Fruit fly (Drosophila melanogaster) whole organism, embryonic: Measurements from ENCODE around the gene Cyp6d4.

Experiments used
- Atf6 ChIP-seq: fragments of 200-800 bp; sonication (Bioruptor generic); IDR thresholded peaks from 2 replicates; pipeline ENCODE4 v1.3.6; 2022; ENCODE audit warnings: missing biosample characterization, missing genetic modification characterization
- B-H2 ChIP-seq: fragments of 200-800 bp; sonication (Bioruptor generic); optimal IDR thresholded peaks from 2 replicates; lab custom pipeline; 2018; ENCODE audit warnings: missing biosample characterization, mild to moderate bottlenecking, missing genetic modification characterization
- C15 ChIP-seq: fragments of 200-800 bp; sonication (Bioruptor generic); IDR thresholded peaks from 3 replicates; pipeline ENCODE4 v1.3.6; 2022; ENCODE audit warnings: missing biosample characterization, missing genetic modification characterization
- CG1024 ChIP-seq: fragments of 200-800 bp; sonication (Bioruptor generic); IDR thresholded peaks from 2 replicates; pipeline ENCODE4 v1.3.6; 2022; ENCODE audit warnings: missing biosample characterization, missing genetic modification characterization
- CG11560 ChIP-seq: fragments of 200-800 bp; sonication (Bioruptor generic); IDR thresholded peaks from 3 replicates; pipeline ENCODE4 v1.3.6; 2022; ENCODE audit warnings: missing biosample characterization, missing genetic modification characterization
- CG12659 ChIP-seq: fragments of 200-800 bp; sonication (Bioruptor generic); optimal IDR thresholded peaks from 3 replicates; lab custom pipeline; 2017; ENCODE audit warnings: mild to moderate bottlenecking, missing biosample characterization, missing genetic modification reagents, missing genetic modification characterization
- CG13296 ChIP-seq: fragments of 200-800 bp; sonication (Bioruptor generic); optimal IDR thresholded peaks from 3 replicates; lab custom pipeline; 2018; ENCODE audit warnings: missing biosample characterization, mild to moderate bottlenecking, missing genetic modification characterization
- CG16815 ChIP-seq: fragments of 200-800 bp; sonication (Bioruptor generic); optimal IDR thresholded peaks from 3 replicates; lab custom pipeline; 2017; ENCODE audit warnings: missing biosample characterization, mild to moderate bottlenecking, missing genetic modification characterization
- CG17612 ChIP-seq: fragments of 200-800 bp; sonication (Bioruptor generic); IDR thresholded peaks from 2 replicates; pipeline ENCODE4 v1.3.6; 2022; ENCODE audit warnings: missing biosample characterization, missing genetic modification characterization
- CG18619 ChIP-seq: fragments of 200-800 bp; sonication (Bioruptor generic); optimal IDR thresholded peaks from 3 replicates; lab custom pipeline; 2017; ENCODE audit warnings: missing biosample characterization, mild to moderate bottlenecking, missing genetic modification characterization
- CG18764 ChIP-seq: fragments of 200-800 bp; sonication (Bioruptor generic); optimal IDR thresholded peaks from 3 replicates; lab custom pipeline; 2016; ENCODE audit warnings: missing biosample characterization, missing genetic modification characterization
- CG31388 ChIP-seq: fragments of 200-800 bp; sonication (Bioruptor generic); optimal IDR thresholded peaks from 2 replicates; lab custom pipeline; 2016; ENCODE audit warnings: missing biosample characterization, missing genetic modification characterization
- CG3163 ChIP-seq: fragments of 200-800 bp; sonication (Bioruptor generic); optimal IDR thresholded peaks from 3 replicates; lab custom pipeline; 2016; ENCODE audit warnings: missing biosample characterization, missing genetic modification characterization
- CG34422 ChIP-seq: fragments of 200-800 bp; sonication (Bioruptor generic); IDR thresholded peaks from 3 replicates; pipeline ENCODE4 v1.3.6; 2022; ENCODE audit warnings: missing biosample characterization, missing genetic modification characterization
- CG3995 ChIP-seq: fragments of 200-800 bp; sonication (Bioruptor generic); optimal IDR thresholded peaks from 3 replicates; lab custom pipeline; 2016; ENCODE audit warnings: missing biosample characterization, missing genetic modification characterization
- CG6254 ChIP-seq: fragments of 200-800 bp; sonication (Bioruptor generic); optimal IDR thresholded peaks from 3 replicates; lab custom pipeline; 2017; ENCODE audit warnings: mild to moderate bottlenecking, missing biosample characterization, missing genetic modification reagents, missing genetic modification characterization
- CG6272 ChIP-seq: fragments of 200-800 bp; sonication (Bioruptor generic); IDR thresholded peaks from 2 replicates; pipeline ENCODE4 v1.3.6; 2022; ENCODE audit warnings: missing biosample characterization, missing genetic modification characterization
- CG7786 ChIP-seq: fragments of 200-800 bp; sonication (Bioruptor generic); optimal IDR thresholded peaks from 2 replicates; lab custom pipeline; 2016; ENCODE audit warnings: missing biosample characterization, missing genetic modification characterization
- CG8290 ChIP-seq, 3 experiments: fragments of 200-800 bp; sonication (Bioruptor generic); optimal IDR thresholded peaks; 2 replicates each; lab custom pipeline; 2016 to 2019; ENCODE audit warnings: missing biosample characterization in 3 of 3, missing genetic modification characterization in 3 of 3, mild to moderate bottlenecking in 2 of 3, moderate library complexity in 1 of 3
- CG8765 ChIP-seq: fragments of 200-800 bp; sonication (Bioruptor generic); IDR thresholded peaks from 2 replicates; pipeline ENCODE4 v1.3.6; 2022; ENCODE audit warnings: missing biosample characterization, missing genetic modification characterization
- CG8924 ChIP-seq: fragments of 200-800 bp; optimal IDR thresholded peaks from 3 replicates; lab custom pipeline; 2019; ENCODE audit warnings: missing biosample characterization, mild to moderate bottlenecking, missing genetic modification characterization, moderate library complexity
- CG9215 ChIP-seq: fragments of 200-800 bp; sonication (Bioruptor generic); IDR thresholded peaks from 2 replicates; pipeline ENCODE4 v1.3.6; 2022; ENCODE audit warnings: missing biosample characterization, missing genetic modification characterization
- CG9876 ChIP-seq: fragments of 200-800 bp; sonication (Bioruptor generic); optimal IDR thresholded peaks from 2 replicates; lab custom pipeline; 2016; ENCODE audit warnings: missing biosample characterization, missing genetic modification characterization
- ERR ChIP-seq: fragments of 200-800 bp; sonication (Bioruptor generic); optimal IDR thresholded peaks from 2 replicates; lab custom pipeline; 2016; ENCODE audit warnings: missing biosample characterization, missing genetic modification characterization
- H15 ChIP-seq: fragments of 200-800 bp; sonication (Bioruptor generic); IDR thresholded peaks from 3 replicates; pipeline ENCODE4 v1.3.6; 2022; ENCODE audit warnings: missing biosample characterization, missing genetic modification characterization
- HmgD ChIP-seq: fragments of 200-800 bp; sonication (Bioruptor generic); optimal IDR thresholded peaks from 3 replicates; lab custom pipeline; 2016; ENCODE audit warnings: missing biosample characterization, missing genetic modification characterization
- Hmx ChIP-seq: fragments of 200-800 bp; sonication (Bioruptor generic); optimal IDR thresholded peaks from 2 replicates; lab custom pipeline; 2016; ENCODE audit warnings: missing biosample characterization, missing genetic modification characterization
- Hsf ChIP-seq: fragments of 200-800 bp; sonication (Bioruptor generic); optimal IDR thresholded peaks from 3 replicates; lab custom pipeline; 2016; ENCODE audit warnings: missing biosample characterization, missing genetic modification characterization
- MESR4 ChIP-seq: fragments of 200-800 bp; sonication (Bioruptor generic); optimal IDR thresholded peaks from 2 replicates; lab custom pipeline; 2018; ENCODE audit warnings: missing biosample characterization, mild to moderate bottlenecking, missing genetic modification characterization, moderate library complexity
- Nf-YA ChIP-seq: fragments of 200-800 bp; sonication (Bioruptor generic); IDR thresholded peaks from 2 replicates; pipeline ENCODE4 v1.3.6; 2022; ENCODE audit warnings: missing biosample characterization, missing genetic modification characterization
- al ChIP-seq: fragments of 200-800 bp; sonication (Bioruptor generic); IDR thresholded peaks from 2 replicates; pipeline ENCODE4 v1.3.6; 2022; ENCODE audit warnings: missing biosample characterization, missing genetic modification characterization
- ap ChIP-seq: fragments of 200-800 bp; sonication (Bioruptor generic); IDR thresholded peaks from 2 replicates; pipeline ENCODE4 v1.3.6; 2022; ENCODE audit warnings: missing biosample characterization, missing genetic modification characterization
- ase ChIP-seq: fragments of 200-800 bp; sonication (Bioruptor generic); IDR thresholded peaks from 3 replicates; pipeline ENCODE4 v1.3.6; 2022; ENCODE audit warnings: missing biosample characterization, missing genetic modification characterization
- ash1 ChIP-seq: fragments of 200-800 bp; sonication (Bioruptor generic); optimal IDR thresholded peaks from 2 replicates; lab custom pipeline; 2018; ENCODE audit warnings: missing biosample characterization, mild to moderate bottlenecking, missing genetic modification characterization
- bab2 ChIP-seq: fragments of 200-800 bp; sonication (Bioruptor generic); optimal IDR thresholded peaks from 2 replicates; lab custom pipeline; 2016; ENCODE audit warnings: missing biosample characterization, missing genetic modification characterization
- cas ChIP-seq: fragments of 200-800 bp; sonication (Bioruptor generic); IDR thresholded peaks from 2 replicates; pipeline ENCODE4 v1.3.6; 2022; ENCODE audit warnings: missing biosample characterization, missing genetic modification characterization
- cato ChIP-seq: fragments of 200-800 bp; sonication (Bioruptor generic); optimal IDR thresholded peaks from 2 replicates; lab custom pipeline; 2016; ENCODE audit warnings: missing biosample characterization, missing genetic modification characterization, borderline replicate concordance
- chm ChIP-seq: fragments of 200-800 bp; sonication (Bioruptor generic); IDR thresholded peaks from 2 replicates; pipeline ENCODE4 v1.3.6; 2022; ENCODE audit warnings: missing biosample characterization, missing genetic modification characterization
- dati ChIP-seq: fragments of 200-800 bp; sonication (Bioruptor generic); IDR thresholded peaks from 2 replicates; pipeline ENCODE4 v1.3.6; 2022; ENCODE audit warnings: missing biosample characterization, missing genetic modification characterization
- gcm2 ChIP-seq: fragments of 200-800 bp; sonication (Bioruptor generic); optimal IDR thresholded peaks from 2 replicates; lab custom pipeline; 2016; ENCODE audit warnings: missing biosample characterization, missing genetic modification characterization
- gro ChIP-seq: fragments of 200-800 bp; sonication (Bioruptor generic); optimal IDR thresholded peaks from 2 replicates; lab custom pipeline; 2016; ENCODE audit warnings: missing biosample characterization, missing genetic modification characterization
- h ChIP-seq: fragments of >200 bp; optimal IDR thresholded peaks from 2 replicates; lab custom pipeline; 2017
- jigr1 ChIP-seq: fragments of 200-800 bp; sonication (Bioruptor generic); IDR thresholded peaks from 3 replicates; pipeline ENCODE4 v1.3.6; 2022; ENCODE audit warnings: missing biosample characterization, missing genetic modification characterization
- kay ChIP-seq: fragments of 200-800 bp; sonication (Bioruptor generic); optimal IDR thresholded peaks from 2 replicates; lab custom pipeline; 2016; ENCODE audit warnings: missing biosample characterization, missing genetic modification characterization
- lilli ChIP-seq: fragments of 200-800 bp; sonication (Bioruptor generic); optimal IDR thresholded peaks from 3 replicates; lab custom pipeline; 2016; ENCODE audit warnings: missing biosample characterization, missing genetic modification characterization
- oc ChIP-seq: fragments of 200-800 bp; sonication (Bioruptor generic); optimal IDR thresholded peaks from 2 replicates; lab custom pipeline; 2018; ENCODE audit warnings: missing biosample characterization, mild to moderate bottlenecking, missing genetic modification characterization, moderate library complexity
- pb ChIP-seq: fragments of 200-800 bp; sonication (Bioruptor generic); optimal IDR thresholded peaks from 3 replicates; lab custom pipeline; 2016; ENCODE audit warnings: missing biosample characterization, missing genetic modification characterization
- prd ChIP-seq, 3 experiments: fragments of >200 bp in 2 of 3; fragments of 200-800 bp in 1 of 3; sonication (Bioruptor generic) in 1 of 3; optimal IDR thresholded peaks in 2 of 3; IDR thresholded peaks in 1 of 3; 2 replicates in 2 of 3; 3 replicates in 1 of 3; pipeline versions ENCODE4 v1.3.6 to Lab custom; 2017 to 2022; ENCODE audit warnings: missing biosample characterization in 1 of 3, missing genetic modification characterization in 1 of 3
- row ChIP-seq: fragments of 200-800 bp; sonication (Bioruptor generic); IDR thresholded peaks from 3 replicates; pipeline ENCODE4 v1.3.6; 2022; ENCODE audit warnings: missing biosample characterization, missing genetic modification characterization
- tgo ChIP-seq: fragments of 200-800 bp; sonication (Bioruptor generic); IDR thresholded peaks from 3 replicates; pipeline ENCODE4 v1.3.6; 2022; ENCODE audit warnings: missing biosample characterization, missing genetic modification characterization

Cyp6d4 gene

DNA sequence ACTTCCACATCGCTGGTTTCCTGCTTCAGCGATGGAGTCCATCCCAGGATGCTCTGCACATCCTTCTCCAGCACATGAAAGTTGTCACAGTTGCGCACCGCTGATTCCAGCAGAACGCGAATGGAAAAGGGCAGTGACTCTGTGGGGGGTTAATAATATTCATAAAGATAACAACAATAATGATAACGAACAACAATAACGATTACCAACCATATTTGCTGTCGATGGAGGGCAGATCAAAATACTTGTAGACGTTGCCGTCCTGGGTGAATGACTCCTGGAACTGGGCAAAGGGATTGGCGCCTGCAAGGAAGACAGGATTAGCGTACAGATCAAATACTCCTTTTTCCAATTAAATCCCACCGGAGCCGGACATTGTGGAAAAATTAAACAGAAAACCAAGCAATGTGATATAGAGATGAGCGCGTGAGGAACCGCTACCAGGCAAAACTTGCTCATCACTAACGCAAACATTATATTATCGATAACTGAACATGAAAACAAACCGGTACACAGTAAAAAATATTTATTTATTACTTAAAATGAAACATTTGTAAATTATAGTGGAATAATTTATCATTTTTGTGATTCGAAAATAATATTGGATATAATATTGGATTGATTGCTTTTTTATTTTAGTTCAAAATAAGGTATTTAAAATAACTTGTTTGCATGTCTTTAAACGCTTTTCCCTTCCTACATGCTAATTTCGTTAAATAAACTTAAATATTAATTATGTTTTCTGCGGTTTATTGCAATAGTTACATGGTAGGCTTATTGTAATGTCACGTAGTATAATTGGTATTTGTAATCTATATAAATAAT, 26.2 kb downstream of the Cyp6d4 start, which contains the start of gene Irp-1A (continued):
- TF ChIP-seq bab2 (GFP tag; lab: Kevin White, UChicago), result peak; percentile 3
- peak; percentile 58 for TF ChIP-seq ap (GFP tag; lab: Robert Waterston, UW)
- TF ChIP-seq CG3995, result peak; percentile 61
- peak; percentile 61 for TF ChIP-seq CG6272 (GFP tag; lab: Robert Waterston, UW)
- 0 out of 2 replicates have a peak, but pooled peaks have one; percentile 22 for TF ChIP-seq CG17612
- peak; percentile 86 for TF ChIP-seq CG34422 (GFP tag; lab: Robert Waterston, UW)
- TF ChIP-seq CG1024 (GFP tag; lab: Robert Waterston, UW), result peak; percentile 38; the same call in 1 of the 2 replicates
- no peak for TF ChIP-seq ash1 (GFP tag; lab: Kevin White, UChicago)
- no peak for TF ChIP-seq CG11560 (tag; lab: Robert Waterston, UW)
- TF ChIP-seq HmgD (GFP tag; lab: Kevin White, UChicago), result no peak
- peak; percentile 7 for TF ChIP-seq Hmx (GFP tag; lab: Kevin White, UChicago)
- TF ChIP-seq cato (GFP tag; lab: Kevin White, UChicago), result no peak
- peak; percentile 3 for TF ChIP-seq gcm2 (GFP tag; lab: Kevin White, UChicago)
- TF ChIP-seq lilli (GFP tag; lab: Kevin White, UChicago), result peak; percentile 73
- TF ChIP-seq row (GFP tag; lab: Robert Waterston, UW), result peak; percentile 86
- TF ChIP-seq CG6254 (GFP tag; lab: Kevin White, UChicago), result no peak
- TF ChIP-seq CG18619, result peak; percentile 47
- TF ChIP-seq CG12659, result peak; percentile 88
- peak; percentile 61 for TF ChIP-seq CG8290 (GFP tag; optimal IDR thresholded peaks at IDR 0.05; lab: Kevin White, UChicago)
- peak in 1 of 2 experiments; percentile 83 for TF ChIP-seq CG8290 (tag; optimal IDR thresholded peaks at IDR 0.05; lab: Kevin White, UChicago)
- peak; percentile 85 for TF ChIP-seq CG13296
- peak; percentile 62 for TF ChIP-seq MESR4 (GFP tag; lab: Kevin White, UChicago)
- TF ChIP-seq prd (optimal IDR thresholded peaks at IDR 0.05; lab: Kevin White, UChicago), result no peak
- TF ChIP-seq prd (GFP tag; IDR thresholded peaks at IDR 0.05; lab: Robert Waterston, UW), result peak; percentile 71
- TF ChIP-seq H15 (GFP tag; lab: Robert Waterston, UW), result peak; percentile 45; the same call in 1 of the 3 replicates
- peak; percentile 78 for TF ChIP-seq oc (tag; lab: Kevin White, UChicago)
- TF ChIP-seq al, result peak; percentile 43; the same call in 1 of the 2 replicates
- no peak for TF ChIP-seq C15 (GFP tag; lab: Robert Waterston, UW)
- TF ChIP-seq h (lab: Kevin White, UChicago), result no peak
- no peak for TF ChIP-seq CG9876 (GFP tag; lab: Kevin White, UChicago)
- TF ChIP-seq jigr1, result no peak
- TF ChIP-seq CG9215 (GFP tag; lab: Robert Waterston, UW), result peak; percentile 42; the same call in 1 of the 2 replicates
- peak; percentile 12 for TF ChIP-seq CG16815 (GFP tag; lab: Kevin White, UChicago)
- no peak for TF ChIP-seq ERR (GFP tag; lab: Kevin White, UChicago)
- no peak for TF ChIP-seq chm (GFP tag; lab: Robert Waterston, UW)
- peak; percentile 28; the same call in 1 of the 2 replicates for TF ChIP-seq cas (GFP tag; lab: Robert Waterston, UW)
- TF ChIP-seq CG8924 (tag; lab: Kevin White, UChicago), result peak; percentile 88
- no peak for TF ChIP-seq CG3163
- TF ChIP-seq B-H2, result peak; percentile 53
- no peak for TF ChIP-seq dati
- TF ChIP-seq gro (GFP tag; lab: Kevin White, UChicago), result peak; percentile 58
- TF ChIP-seq tgo, result peak; percentile 78
- no peak for TF ChIP-seq pb (GFP tag; lab: Kevin White, UChicago)
- peak; percentile 59; the same call in 2 of the 3 replicates for TF ChIP-seq ase (GFP tag; lab: Robert Waterston, UW)
- peak; percentile 64 for TF ChIP-seq kay
- TF ChIP-seq Atf6 (GFP tag; lab: Robert Waterston, UW), result peak; percentile 83
- TF ChIP-seq CG8765 (GFP tag; lab: Robert Waterston, UW), result no peak
- peak; percentile 64 for TF ChIP-seq CG18764 (GFP tag; lab: Kevin White, UChicago)
- TF ChIP-seq Nf-YA, result peak; percentile 15; the same call in 1 of the 2 replicates
- peak; percentile 17 for TF ChIP-seq CG7786 (GFP tag; lab: Kevin White, UChicago)
- TF ChIP-seq CG31388 (GFP tag; lab: Kevin White, UChicago), result peak; percentile 31
- TF ChIP-seq Hsf, result peak; percentile 49
